Worm (Caenorhabditis elegans) whole organism, L4 larva: ENCODE measurements around the gene R13A5.11.

Source experiments
- aly-2 ChIP-seq: sonication (generic microtip); optimal IDR thresholded peaks from 2 replicates; lab custom pipeline; 2018; ENCODE audit warnings: missing biosample characterization, missing genetic modification characterization
- ama-1 ChIP-seq: fragments of 150-350 bp; optimal IDR thresholded peaks from 2 replicates; lab custom pipeline; 2014; ENCODE audit warnings: inconsistent platforms, mixed read lengths
- arid-1 ChIP-seq: fragments of 200-800 bp; sonication (Bioruptor generic); conservative IDR thresholded peaks from 2 replicates; pipeline ENCODE4 v1.3.6; 2022; ENCODE audit warnings: missing genetic modification reagents, missing genetic modification characterization, missing compliant biosample characterization
- ceh-28 ChIP-seq: fragments of 150-350 bp; optimal IDR thresholded peaks from 2 replicates; lab custom pipeline; 2014; ENCODE audit warnings: missing biosample characterization, missing genetic modification reagents, missing genetic modification characterization
- lin-13 ChIP-seq: fragments of 150-350 bp; optimal IDR thresholded peaks from 2 replicates; lab custom pipeline; 2014; ENCODE audit warnings: missing biosample characterization, missing genetic modification reagents, missing genetic modification characterization
- nhr-237 ChIP-seq: sonication (generic microtip); optimal IDR thresholded peaks from 2 replicates; lab custom pipeline; 2017; ENCODE audit warnings: missing biosample characterization, missing genetic modification characterization
- nhr-25 ChIP-seq: sonication (generic microtip); optimal IDR thresholded peaks from 2 replicates; lab custom pipeline; 2017; ENCODE audit warnings: missing genetic modification characterization, mild to moderate bottlenecking, missing compliant biosample characterization, antibody characterized with exemption, moderate library complexity, borderline replicate concordance; ENCODE audit not compliant: insufficient read depth
- nhr-28 ChIP-seq: fragments of 150-350 bp; optimal IDR thresholded peaks from 2 replicates; lab custom pipeline; 2014; ENCODE audit warnings: missing biosample characterization, missing genetic modification characterization
- nhr-76 ChIP-seq: fragments of 150-350 bp; optimal IDR thresholded peaks from 2 replicates; lab custom pipeline; 2014; ENCODE audit warnings: missing biosample characterization, missing genetic modification characterization

DNA sequence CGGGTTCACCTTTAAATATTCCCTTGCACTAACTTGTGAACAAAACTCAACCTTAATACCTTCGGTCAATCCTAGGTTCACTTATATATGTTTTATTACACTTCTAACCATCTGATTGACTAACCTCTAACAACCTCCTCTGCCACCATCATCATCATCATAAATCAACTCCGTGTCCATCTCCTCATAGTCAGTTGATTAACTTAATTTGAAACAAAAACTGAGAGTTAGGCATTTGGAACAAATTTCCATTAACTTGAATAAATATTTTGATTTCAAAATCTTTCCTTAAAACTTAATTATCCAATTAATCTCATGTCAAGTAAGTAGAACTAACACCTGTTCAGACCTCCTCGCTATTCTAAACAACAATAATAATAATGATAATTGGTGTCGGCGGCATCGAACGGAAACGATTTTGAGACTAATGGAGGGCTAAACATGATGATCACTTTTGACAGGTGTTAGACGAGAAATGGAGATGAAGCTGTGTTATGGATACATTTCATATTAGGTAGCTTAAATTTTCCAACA, 39.4 kb downstream of the R13A5.11 start:
- TF ChIP-seq nhr-25 (tag; lab: Kevin White, UChicago) (no peak), ama-1 (lab: Kevin White, UChicago) (no peak), nhr-76 (tag; lab: Kevin White, UChicago) (no peak), ceh-28 (tag; lab: Kevin White, UChicago) (no peak), arid-1 (no peak), nhr-28 (tag; lab: Kevin White, UChicago) (no peak), nhr-237 (no peak), aly-2 (tag; lab: Kevin White, UChicago) (no peak), lin-13 (GFP tag; lab: Kevin White, UChicago) (no peak)
